Worm (Caenorhabditis elegans): Measurements from ENCODE around the gene fbxa-73.

Gene fbxa-73

ce11 chrIII:2294736-2295135 is 41.5 kb downstream of the fbxa-73 start:
- TF ChIP-seq sma-9 (GFP tag; optimal IDR thresholded peaks at IDR 0.05) = peak; percentile 12
- no peak for TF ChIP-seq sma-9 (tag; optimal IDR thresholded peaks at IDR 0.05)
- TF ChIP-seq fos-1 (tag; optimal IDR thresholded peaks at IDR 0.05) = peak; percentile 16
- TF ChIP-seq ztf-11 (tag; optimal IDR thresholded peaks at IDR 0.05) = no peak

ce11 chrIII:2304149-2304548 is 50.9 kb downstream of the fbxa-73 start:
- no peak for TF ChIP-seq nhr-11 (tag; optimal IDR thresholded peaks at IDR 0.05)

Measured in whole organism, L2 larva.